Worm (Caenorhabditis elegans): ENCODE data around the gene irld-2.
A peak's percentile ranks its signal among the peaks of the same experiment; 100 is the strongest.
"Not testable (repeated sequence)": the region's sequence is repeated elsewhere in the genome, so short reads cannot be mapped to it uniquely, and the experiment has no call there.

The irld-2 gene

DNA sequence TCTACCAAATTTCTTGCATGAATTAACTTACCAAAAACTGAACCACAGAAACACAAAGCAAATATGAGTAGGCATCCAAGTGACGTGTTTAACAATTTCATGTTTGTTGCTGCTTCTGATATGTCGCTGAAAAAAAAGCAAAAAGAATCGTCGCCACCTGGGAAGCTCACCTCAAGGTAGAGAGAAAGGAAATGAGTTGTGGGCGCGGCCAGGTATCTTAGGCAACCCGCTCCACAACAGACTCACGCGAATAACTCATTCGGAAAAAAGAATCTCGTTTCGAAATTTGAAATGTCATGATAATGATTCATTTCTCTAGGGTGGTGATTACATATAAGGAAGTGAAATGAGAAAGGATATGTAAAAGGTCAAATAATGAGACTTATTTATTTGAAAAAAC lies at the start of gene irld-2:
TSS of gene irld-2 (minus strand) at position 101 of the 400 bp plus-strand sequence.
- TF ChIP-seq ref-1 (GFP tag; conservative IDR thresholded peaks at IDR 0.05) (no peak), ztf-29 (GFP tag; IDR thresholded peaks at IDR 0.05) (no peak), ztf-23 (GFP tag; IDR thresholded peaks at IDR 0.05) (no peak), klf-2 (GFP tag; conservative IDR thresholded peaks at IDR 0.05) (no peak), med-1 (GFP tag; optimal IDR thresholded peaks at IDR 0.05; ENCODE audit: insufficient read depth) (no peak), cog-1 (tag; optimal IDR thresholded peaks at IDR 0.05) (no peak), tab-1 (GFP tag; IDR thresholded peaks at IDR 0.05) (no peak)

DNA sequence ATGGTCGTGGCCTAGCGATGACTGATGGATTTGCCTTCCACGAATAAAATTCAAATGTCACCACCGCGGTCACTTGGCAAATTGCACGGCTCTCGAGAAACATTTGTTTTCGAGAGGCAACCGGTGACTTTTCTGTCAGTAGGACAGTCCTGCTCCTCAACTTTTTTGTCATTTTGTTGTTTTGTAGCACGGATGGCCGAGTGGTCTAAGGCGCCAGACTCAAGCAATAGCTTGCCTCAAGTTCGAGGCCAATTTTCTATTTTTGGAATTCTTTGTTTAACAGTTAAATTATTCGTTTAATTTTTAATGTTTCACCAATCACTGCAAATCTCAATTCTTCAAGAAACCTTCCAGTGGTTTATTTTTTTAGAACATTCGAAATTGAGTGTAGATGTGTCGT lies 49.4 kb upstream of the irld-2 start:
- no peak for TF ChIP-seq cog-1 (tag; optimal IDR thresholded peaks at IDR 0.05)

DNA sequence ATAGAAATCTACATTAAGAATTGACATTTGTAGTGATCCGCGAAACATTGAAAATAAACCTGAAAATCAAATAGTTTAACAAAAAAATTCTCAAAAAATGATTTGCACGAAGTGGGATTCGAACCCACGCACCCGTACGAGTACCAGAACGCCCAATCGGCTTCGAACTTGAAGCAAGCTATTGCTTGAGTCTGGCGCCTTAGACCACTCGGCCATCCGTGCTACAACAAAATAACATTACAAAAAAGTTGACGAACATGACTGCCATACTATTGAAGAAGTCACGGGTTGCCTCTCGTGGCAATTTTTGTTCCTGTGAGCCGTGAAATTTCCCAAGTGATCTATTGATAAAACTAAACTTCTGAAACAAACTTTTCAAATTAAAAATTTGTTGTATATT lies 48.4 kb upstream of the irld-2 start:
- TF ChIP-seq ztf-29 (GFP tag; IDR thresholded peaks at IDR 0.05) (no peak), flt-1 (GFP tag; IDR thresholded peaks at IDR 0.05) (no peak), klf-2 (GFP tag; conservative IDR thresholded peaks at IDR 0.05) (no peak), med-1 (GFP tag; optimal IDR thresholded peaks at IDR 0.05; ENCODE audit: insufficient read depth) (no peak), ref-1 (GFP tag; conservative IDR thresholded peaks at IDR 0.05) (no peak), tab-1 (GFP tag; IDR thresholded peaks at IDR 0.05) (no peak), ztf-23 (GFP tag; IDR thresholded peaks at IDR 0.05) (no peak)

DNA sequence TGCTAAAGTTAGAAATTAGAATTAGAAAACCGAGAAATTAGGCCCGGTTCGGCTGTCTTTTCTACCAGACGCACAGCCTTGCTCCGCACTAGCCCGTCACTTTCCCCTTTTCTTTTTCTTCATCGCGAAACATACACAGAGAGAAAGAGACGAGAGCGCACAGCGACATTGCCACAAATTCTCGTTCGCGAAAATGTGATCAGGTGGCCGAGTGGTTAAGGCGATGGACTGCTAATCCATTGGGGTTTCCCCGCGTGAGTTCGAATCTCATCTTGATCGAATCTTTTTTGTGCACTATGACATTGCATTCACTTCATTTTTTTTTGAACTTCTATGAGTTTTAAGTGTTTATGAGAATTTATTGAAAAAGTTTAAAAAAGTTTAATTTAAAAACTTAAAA lies 47.6 kb upstream of the irld-2 start:
- TF ChIP-seq ztf-23 (GFP tag; IDR thresholded peaks at IDR 0.05) (peak; percentile 70; the same call in 1 of the 2 replicates), ztf-29 (GFP tag; IDR thresholded peaks at IDR 0.05) (no peak), klf-2 (GFP tag; conservative IDR thresholded peaks at IDR 0.05) (0 out of 2 replicates have a peak, but pooled peaks have one; percentile 19), T22C8.4 (GFP tag; IDR thresholded peaks at IDR 0.05) (no peak), flt-1 (GFP tag; IDR thresholded peaks at IDR 0.05) (peak; percentile 65), cog-1 (tag; optimal IDR thresholded peaks at IDR 0.05) (peak; percentile 46), ref-1 (GFP tag; conservative IDR thresholded peaks at IDR 0.05) (no peak), tab-1 (GFP tag; IDR thresholded peaks at IDR 0.05) (no peak)

DNA sequence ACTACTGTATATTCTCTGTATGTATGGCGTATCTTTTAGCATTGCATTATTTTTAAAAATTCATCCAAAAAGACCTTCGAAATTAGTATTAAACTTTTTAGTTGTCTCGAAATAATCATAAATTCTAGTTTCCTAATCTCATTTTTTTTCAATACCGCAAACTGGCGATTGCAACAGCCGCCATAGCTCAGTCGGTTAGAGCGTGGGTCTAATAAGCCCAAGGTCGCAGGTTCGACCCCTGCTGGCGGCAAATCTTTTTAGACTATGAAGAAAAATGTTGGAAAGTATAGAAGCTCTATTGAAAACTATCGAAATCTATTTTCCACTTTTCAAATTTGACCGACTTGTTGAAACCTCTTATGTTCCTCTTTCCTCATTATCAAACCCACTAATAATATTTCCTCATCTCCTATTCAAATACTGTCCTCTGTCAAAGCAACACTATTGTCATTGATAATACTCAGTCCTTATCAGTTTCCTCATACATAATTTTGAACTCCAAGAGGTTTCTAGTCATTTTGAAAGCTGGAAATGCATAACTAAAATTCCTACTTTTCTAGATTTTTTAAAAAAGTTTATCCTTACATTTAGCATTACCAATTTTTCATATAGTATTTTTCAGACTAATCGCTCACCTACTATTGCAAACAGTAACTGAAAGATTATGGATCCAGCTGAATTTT lies 41.1 kb upstream of the irld-2 start, which contains the start of gene jmjd-3.3:
TSS of gene jmjd-3.3 (plus strand) at position 633 of the 683 bp plus-strand sequence.
- TF ChIP-seq ztf-23 (GFP tag; IDR thresholded peaks at IDR 0.05) = no peak
- TF ChIP-seq flt-1 (GFP tag; IDR thresholded peaks at IDR 0.05) = no peak
- TF ChIP-seq med-1 (GFP tag; optimal IDR thresholded peaks at IDR 0.05; ENCODE audit: insufficient read depth) = no peak
- no peak for TF ChIP-seq ztf-29 (GFP tag; IDR thresholded peaks at IDR 0.05)
- TF ChIP-seq ref-1 (GFP tag; conservative IDR thresholded peaks at IDR 0.05) = no peak
- no peak for TF ChIP-seq cog-1 (tag; optimal IDR thresholded peaks at IDR 0.05)
- no peak for TF ChIP-seq klf-2 (GFP tag; conservative IDR thresholded peaks at IDR 0.05)
- no peak for TF ChIP-seq tab-1 (GFP tag; IDR thresholded peaks at IDR 0.05)
- TF ChIP-seq T22C8.4 (GFP tag; IDR thresholded peaks at IDR 0.05) = no peak

DNA sequence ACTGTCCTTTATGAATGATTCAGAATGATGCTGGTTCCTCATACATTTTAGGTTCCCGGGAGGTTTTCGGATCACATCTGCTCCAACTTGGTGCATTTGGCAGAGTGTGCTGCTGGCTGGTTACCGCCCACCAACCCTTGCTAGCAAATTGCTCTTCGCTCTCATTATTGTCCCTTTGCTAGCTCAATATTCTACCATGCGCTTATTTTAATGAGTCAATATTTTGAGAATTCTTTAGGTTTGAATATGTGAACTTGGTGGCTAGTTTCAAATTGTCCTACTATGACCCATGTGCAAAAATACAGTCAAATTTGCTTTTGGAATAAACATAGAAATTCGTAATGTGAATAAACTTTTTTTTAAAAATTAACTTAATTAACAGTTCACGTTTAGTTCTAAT lies 40.2 kb upstream of the irld-2 start:
- no peak for TF ChIP-seq cog-1 (tag; optimal IDR thresholded peaks at IDR 0.05)
- no peak for TF ChIP-seq tab-1 (GFP tag; IDR thresholded peaks at IDR 0.05)
- no peak for TF ChIP-seq T22C8.4 (GFP tag; IDR thresholded peaks at IDR 0.05)
- no peak for TF ChIP-seq med-1 (GFP tag; optimal IDR thresholded peaks at IDR 0.05; ENCODE audit: insufficient read depth)
- no peak for TF ChIP-seq ref-1 (GFP tag; conservative IDR thresholded peaks at IDR 0.05)
- TF ChIP-seq ztf-29 (GFP tag; IDR thresholded peaks at IDR 0.05) = no peak
- TF ChIP-seq klf-2 (GFP tag; conservative IDR thresholded peaks at IDR 0.05) = no peak
- no peak for TF ChIP-seq ztf-23 (GFP tag; IDR thresholded peaks at IDR 0.05)
- TF ChIP-seq flt-1 (GFP tag; IDR thresholded peaks at IDR 0.05) = no peak

DNA sequence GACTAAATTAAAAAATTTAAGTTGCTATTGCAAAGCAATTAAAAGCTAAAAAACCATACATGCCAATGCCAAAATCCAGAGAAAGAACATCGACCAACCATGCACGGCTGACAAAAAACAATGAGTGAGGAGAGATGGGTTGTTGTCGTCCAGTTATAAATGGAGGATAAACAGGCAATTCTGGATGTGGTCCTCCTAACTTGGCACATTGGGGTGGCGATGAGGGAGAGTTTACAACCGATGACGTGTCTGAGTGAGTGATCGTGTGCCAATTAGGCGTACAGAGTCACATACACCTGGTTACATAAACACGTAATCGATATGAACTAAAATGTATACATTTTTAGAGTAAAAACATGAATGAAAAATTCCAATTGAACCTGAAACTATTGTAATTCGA lies 36.5 kb upstream of the irld-2 start, which contains the start of gene C29F7.10:
TSS of gene C29F7.10 (minus strand) at position 101 of the 400 bp plus-strand sequence.
- TF ChIP-seq ref-1 (GFP tag; conservative IDR thresholded peaks at IDR 0.05); ztf-29 (GFP tag; IDR thresholded peaks at IDR 0.05); flt-1 (GFP tag; IDR thresholded peaks at IDR 0.05): not testable (repeated sequence)

DNA sequence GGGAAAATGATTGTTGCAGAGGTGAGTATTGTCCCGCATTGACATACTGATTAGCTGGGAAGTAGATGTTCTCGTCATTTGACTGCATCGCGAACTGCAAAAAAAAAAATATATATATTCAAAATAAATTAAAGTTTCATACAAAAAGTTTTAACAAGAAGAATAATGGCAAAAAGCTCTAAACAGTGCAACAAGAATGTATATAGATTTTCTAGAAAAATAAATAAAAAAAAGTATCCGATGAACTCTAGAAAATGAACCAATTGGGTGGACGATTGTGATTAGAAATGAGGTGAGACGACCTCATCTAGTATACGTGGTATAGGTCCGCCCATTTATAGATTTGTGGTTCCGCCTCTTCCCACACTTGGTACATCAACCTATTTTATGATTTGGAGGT lies 33.9 kb upstream of the irld-2 start, which contains the start of gene fkh-4:
TSS of gene fkh-4 (minus strand) at position 101 of the 400 bp plus-strand sequence.
- not testable (repeated sequence) for TF ChIP-seq cog-1 (tag; optimal IDR thresholded peaks at IDR 0.05); flt-1 (GFP tag; IDR thresholded peaks at IDR 0.05); med-1 (GFP tag; optimal IDR thresholded peaks at IDR 0.05; ENCODE audit: insufficient read depth)

DNA sequence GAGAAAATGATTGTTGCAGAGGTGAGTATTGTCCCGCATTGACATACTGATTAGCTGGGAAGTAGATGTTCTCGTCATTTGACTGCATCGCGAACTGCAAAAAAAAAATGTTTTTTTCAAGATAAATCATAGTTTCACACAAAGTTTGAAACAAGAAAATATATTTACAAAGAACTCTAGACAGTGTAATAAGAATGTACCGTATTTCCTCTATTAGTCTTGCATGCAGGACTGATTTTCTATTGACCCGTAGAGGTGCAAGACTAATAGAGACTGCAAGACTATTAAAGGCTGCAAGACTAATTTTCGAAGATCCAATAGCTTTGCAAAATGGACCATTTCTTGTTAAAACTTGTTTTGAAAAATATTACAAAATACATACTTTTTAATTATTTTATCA lies 28.5 kb upstream of the irld-2 start, which contains the start of gene fkh-3:
TSS of gene fkh-3 (minus strand) at position 101 of the 400 bp plus-strand sequence.
- no peak for TF ChIP-seq tab-1 (GFP tag; IDR thresholded peaks at IDR 0.05)

DNA sequence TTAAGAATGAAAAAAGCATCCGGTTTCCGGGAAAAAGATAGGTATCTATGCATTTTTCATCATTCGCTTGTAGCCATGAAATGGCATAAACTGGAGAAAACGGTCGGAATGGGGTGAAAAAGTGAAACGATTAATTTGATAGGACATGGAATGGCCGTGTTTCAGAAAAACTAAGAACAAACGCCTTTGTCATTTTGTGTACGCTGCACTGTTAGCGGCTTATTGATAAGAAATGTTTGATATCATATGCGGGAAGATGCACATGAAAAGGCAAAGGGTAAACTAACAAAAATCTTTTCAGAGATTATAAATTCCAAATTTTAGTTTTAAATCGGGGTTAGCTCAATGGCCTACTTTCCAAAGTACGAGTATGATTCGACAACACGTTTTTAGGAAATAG lies 26.2 kb upstream of the irld-2 start:
- TF ChIP-seq med-1 (GFP tag; optimal IDR thresholded peaks at IDR 0.05; ENCODE audit: insufficient read depth) (no peak), flt-1 (GFP tag; IDR thresholded peaks at IDR 0.05) (no peak), tab-1 (GFP tag; IDR thresholded peaks at IDR 0.05) (no peak), ref-1 (GFP tag; conservative IDR thresholded peaks at IDR 0.05) (no peak), T22C8.4 (GFP tag; IDR thresholded peaks at IDR 0.05) (no peak), ztf-23 (GFP tag; IDR thresholded peaks at IDR 0.05) (no peak), ztf-29 (GFP tag; IDR thresholded peaks at IDR 0.05) (no peak), cog-1 (tag; optimal IDR thresholded peaks at IDR 0.05) (no peak), klf-2 (GFP tag; conservative IDR thresholded peaks at IDR 0.05) (no peak)
